Worm (Caenorhabditis elegans) whole organism, dauer: ENCODE measurements around the gene F52C6.2.
"Not testable (repeated sequence)": the region's sequence is repeated elsewhere in the genome, so short reads cannot be mapped to it uniquely, and the experiment has no call there.

Experiments
- unc-62 ChIP-seq: sonication (generic microtip); optimal IDR thresholded peaks from 2 replicates; lab custom pipeline; 2017; ENCODE audit warnings: missing biosample characterization, missing genetic modification reagents, missing genetic modification characterization

Gene F52C6.2

DNA sequence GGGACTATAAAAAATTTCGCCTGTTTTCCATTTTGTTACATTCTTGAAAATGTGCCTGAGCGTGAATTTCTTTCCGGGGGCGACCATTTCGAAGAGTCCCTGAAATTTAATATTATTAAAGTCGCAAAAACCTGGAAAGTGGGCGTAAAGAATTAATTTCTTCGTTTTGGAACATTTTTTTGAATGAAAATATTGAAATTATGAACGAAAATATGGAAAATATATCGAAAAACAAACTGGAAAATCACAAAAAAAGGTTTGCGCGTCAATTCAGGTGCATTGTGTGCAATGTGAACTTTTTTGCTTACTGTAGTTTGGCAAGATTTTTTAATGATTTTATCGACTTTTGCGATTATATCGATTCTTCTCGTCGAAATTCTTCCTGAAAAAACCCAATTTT is 5.2 kb upstream of the F52C6.2 start, which contains the start of gene bath-7:
Gene bath-7 (minus strand): TSS at position 101 of the 400 bp plus-strand sequence.
- no peak for TF ChIP-seq unc-62

ce11 chrII:1922665-1923187 is 3.5 kb upstream of the F52C6.2 start, which contains the start of the genes bath-2 and F52C6.4:
bath-2 (minus strand) TSS chrII:1922765.
F52C6.4 (plus strand) TSS chrII:1923137.
- no peak for TF ChIP-seq unc-62

- no peak for TF ChIP-seq unc-62
Measured at ce11 chrII:1924459-1924858, 1.8 kb upstream of the F52C6.2 start, which contains the start of gene F52C6.3. F52C6.3 (plus strand) TSS chrII:1924759.

- TF ChIP-seq unc-62 = no peak
Measured at ce11 chrII:1928578-1928977, 2.3 kb downstream of the F52C6.2 start.

- TF ChIP-seq unc-62 = no peak
Measured at ce11 chrII:1939652-1940051, 13.4 kb downstream of the F52C6.2 start, which contains the start of gene ZK250.13. ZK250.13 (minus strand) TSS chrII:1939752.

DNA sequence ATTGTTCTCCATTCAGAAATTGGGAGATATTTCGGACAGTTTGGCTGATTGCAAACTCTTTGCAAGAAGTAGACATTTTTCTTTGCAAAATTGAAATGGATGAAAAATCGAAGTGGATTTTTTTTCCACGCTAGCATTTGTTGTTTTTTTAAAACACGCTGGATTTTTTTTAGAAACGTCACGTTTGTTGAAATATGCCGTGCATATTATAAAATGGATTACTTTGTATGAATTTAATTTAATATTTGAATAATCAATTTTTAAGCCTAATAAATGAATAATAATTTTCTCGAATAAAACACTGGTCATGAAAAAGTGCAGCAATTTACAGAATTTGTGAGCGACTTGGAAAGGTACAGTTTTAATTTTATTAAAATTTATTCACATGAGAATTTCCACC is 18.8 kb downstream of the F52C6.2 start, which contains the start of gene ZK250.14:
Gene ZK250.14 (minus strand): TSS at position 101 of the 400 bp plus-strand sequence.
- no peak for TF ChIP-seq unc-62

ce11 chrII:1946427-1946826 is 20.2 kb downstream of the F52C6.2 start, which contains the start of gene math-48:
math-48 (minus strand) TSS chrII:1946527.
- TF ChIP-seq unc-62 = no peak

- TF ChIP-seq unc-62 = not testable (repeated sequence)
Measured at ce11 chrII:1948393-1948792, 22.1 kb downstream of the F52C6.2 start, which contains the start of gene ZK250.2. ZK250.2 (plus strand) TSS chrII:1948693.

ce11 chrII:1949119-1949518 is 22.9 kb downstream of the F52C6.2 start:
- no peak for TF ChIP-seq unc-62

DNA sequence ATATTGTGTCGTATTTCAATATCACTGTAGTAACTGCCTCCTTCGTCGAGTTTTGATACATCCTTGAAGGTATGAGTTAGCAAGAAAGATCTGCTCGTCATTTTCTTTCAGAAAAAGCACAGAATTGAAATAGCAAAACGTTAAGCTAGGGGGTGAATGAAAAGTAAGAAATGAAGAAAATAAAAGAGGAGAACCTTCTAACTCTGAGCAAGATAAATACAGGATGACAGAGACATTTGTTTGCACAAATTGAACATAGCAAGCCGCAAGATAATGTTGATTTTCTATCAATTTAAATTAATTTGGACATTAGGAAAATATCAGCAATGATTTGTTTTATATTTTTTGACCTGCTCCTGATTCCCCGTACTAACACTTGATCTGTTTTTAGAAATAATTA is 29.3 kb downstream of the F52C6.2 start, which contains the start of gene math-49:
Gene math-49 (minus strand): TSS at position 101 of the 400 bp plus-strand sequence.
- not testable (repeated sequence) for TF ChIP-seq unc-62
